Fruit fly (Drosophila melanogaster) Kc167 (cell line): ENCODE measurements around the gene Fum2.

Source experiments
- Sin3A ChIP-seq: fragments of >200 bp; optimal IDR thresholded peaks from 2 replicates; lab custom pipeline; 2018; ENCODE audit warnings: missing external identifiers
- insv ChIP-seq: fragments of >200 bp; optimal IDR thresholded peaks from 3 replicates; lab custom pipeline; 2018; ENCODE audit warnings: missing external identifiers

DNA sequence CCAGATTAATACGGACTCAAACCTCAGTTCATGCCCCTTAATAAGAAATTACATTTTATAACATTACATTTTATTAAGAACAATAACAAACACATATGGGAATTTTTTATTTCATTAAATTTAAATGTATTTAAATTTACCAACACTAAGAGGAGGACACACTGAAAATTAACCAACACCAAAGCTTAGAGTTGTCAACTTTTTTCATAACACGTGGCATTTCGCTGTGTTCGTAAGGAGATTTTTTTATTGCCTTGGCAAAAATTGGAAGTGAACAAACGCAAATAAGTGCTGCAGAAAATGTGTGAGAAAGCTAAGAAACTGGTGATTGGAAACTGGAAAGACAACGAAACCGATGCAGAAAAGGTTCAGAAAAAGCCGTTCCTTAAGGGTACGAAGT lies 47.9 kb upstream of the Fum2 start, which contains the start of gene CG14443:
- no peak for TF ChIP-seq Sin3A (lab: Kevin White, UChicago)
- no peak for TF ChIP-seq insv (lab: Kevin White, UChicago)
